Fruit fly (Drosophila melanogaster) whole organism, adult: Measurements from ENCODE around the gene Hayan.

Experiments used
- CG11617 ChIP-seq: fragments of 200-800 bp; sonication (Bioruptor generic); optimal IDR thresholded peaks from 2 replicates; lab custom pipeline; 2017; ENCODE audit warnings: mild to moderate bottlenecking, missing biosample characterization, missing genetic modification reagents, missing genetic modification characterization
- CG1620 ChIP-seq: fragments of 200-800 bp; sonication (Bioruptor generic); optimal IDR thresholded peaks from 2 replicates; lab custom pipeline; 2016; ENCODE audit warnings: missing biosample characterization, missing genetic modification characterization
- CG33017 ChIP-seq: fragments of 200-800 bp; sonication (Bioruptor generic); optimal IDR thresholded peaks from 2 replicates; lab custom pipeline; 2018; ENCODE audit warnings: missing biosample characterization, mild to moderate bottlenecking, missing genetic modification characterization, moderate library complexity
- CG7101 ChIP-seq: fragments of 200-800 bp; sonication (Bioruptor generic); optimal IDR thresholded peaks from 2 replicates; lab custom pipeline; 2018; ENCODE audit warnings: missing biosample characterization, mild to moderate bottlenecking, missing genetic modification characterization, moderate library complexity
- cic ChIP-seq: fragments of 200-800 bp; sonication (Bioruptor generic); optimal IDR thresholded peaks from 2 replicates; lab custom pipeline; 2017; ENCODE audit warnings: missing biosample characterization, mild to moderate bottlenecking, missing genetic modification characterization, moderate library complexity
- ovo ChIP-seq: fragments of 200-800 bp; sonication (Bioruptor generic); optimal IDR thresholded peaks from 2 replicates; lab custom pipeline; 2016; ENCODE audit warnings: missing biosample characterization, missing genetic modification characterization

DNA sequence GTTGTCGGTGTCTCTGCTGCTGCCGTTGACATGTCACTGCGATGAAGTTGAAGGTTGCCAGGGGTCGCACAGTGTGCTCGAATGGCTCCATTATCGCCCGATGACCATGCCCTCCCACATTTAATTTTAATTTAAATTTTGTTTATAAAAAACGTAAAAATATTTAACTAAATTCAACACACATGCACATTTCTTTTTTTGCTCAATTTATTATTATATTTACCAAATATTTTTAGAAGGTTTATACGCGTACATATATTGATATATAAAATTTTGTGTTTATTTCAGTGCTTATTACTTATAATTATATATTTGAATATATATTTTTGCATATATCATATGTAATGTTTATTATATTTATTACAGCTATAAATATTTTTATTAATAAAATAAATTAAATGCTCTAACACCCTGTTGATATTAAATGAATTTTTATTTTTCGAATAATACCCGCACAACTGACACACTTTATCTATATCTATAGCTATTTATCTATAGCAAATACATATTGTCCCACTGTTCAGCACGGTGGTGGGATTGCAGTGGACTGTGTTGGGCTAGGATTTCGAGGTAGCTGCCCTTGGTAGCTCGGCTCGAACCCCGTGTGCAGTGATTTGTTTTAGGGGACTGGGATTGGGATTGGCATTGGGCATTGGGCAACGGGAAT is 39.7 kb upstream of the Hayan start:
- TF ChIP-seq ovo (GFP tag; lab: Kevin White, UChicago) = no peak
- TF ChIP-seq cic (GFP tag; lab: Kevin White, UChicago) = no peak
- TF ChIP-seq CG1620 = no peak
- TF ChIP-seq CG33017 (tag; lab: Kevin White, UChicago) = no peak
- TF ChIP-seq CG7101 = no peak
- no peak for TF ChIP-seq CG11617
